Worm (Caenorhabditis elegans) whole organism, L4 larva: Measurements from ENCODE around the gene F01G12.18.

Experiments
- ama-1 ChIP-seq: fragments of 150-350 bp; optimal IDR thresholded peaks from 2 replicates; lab custom pipeline; 2014; ENCODE audit warnings: inconsistent platforms, mixed read lengths
- ces-1 ChIP-seq: fragments of 150-350 bp; sonication (generic microtip); optimal IDR thresholded peaks from 4 replicates; lab custom pipeline; 2014; ENCODE audit warnings: missing biosample characterization, missing genetic modification reagents, missing genetic modification characterization
- nhr-77 ChIP-seq: fragments of 150-350 bp; optimal IDR thresholded peaks from 2 replicates; lab custom pipeline; 2014; ENCODE audit warnings: missing biosample characterization, missing genetic modification characterization
- pqm-1 ChIP-seq: sonication (generic microtip); optimal IDR thresholded peaks from 2 replicates; lab custom pipeline; 2017; ENCODE audit warnings: missing biosample characterization, missing genetic modification characterization

ce11 chrX:16349019-16349418 is 49.3 kb downstream of the F01G12.18 start:
- TF ChIP-seq ama-1 (lab: Kevin White, UChicago) (no peak), ces-1 (GFP tag; lab: Kevin White, UChicago) (no peak), nhr-77 (tag; lab: Kevin White, UChicago) (peak; percentile 90), pqm-1 (tag; lab: Kevin White, UChicago) (peak; percentile 81)
